Fruit fly (Drosophila melanogaster) whole organism, embryonic: ENCODE results near the gene CG8541.
A peak's percentile ranks its signal among the peaks of the same experiment; 100 is the strongest.

ENCODE experiments used
- Aef1 ChIP-seq: fragments of 200-800 bp; sonication (Bioruptor generic); IDR thresholded peaks from 3 replicates; pipeline ENCODE4 v1.3.6; 2022; ENCODE audit warnings: missing biosample characterization, missing genetic modification characterization
- Atf-2 ChIP-seq: fragments of 200-800 bp; sonication (Bioruptor generic); optimal IDR thresholded peaks from 2 replicates; lab custom pipeline; 2016; ENCODE audit warnings: missing biosample characterization, missing genetic modification characterization
- Blimp-1 ChIP-seq: fragments of 200-800 bp; sonication (Bioruptor generic); optimal IDR thresholded peaks from 3 replicates; lab custom pipeline; 2018; ENCODE audit warnings: missing biosample characterization, missing genetic modification characterization, mild to moderate bottlenecking, moderate library complexity, missing genetic modification reagents
- C15 ChIP-seq: fragments of 200-800 bp; sonication (Bioruptor generic); IDR thresholded peaks from 3 replicates; pipeline ENCODE4 v1.3.6; 2022; ENCODE audit warnings: missing biosample characterization, missing genetic modification characterization
- CG10979 ChIP-seq: fragments of 200-800 bp; sonication (Bioruptor generic); optimal IDR thresholded peaks from 2 replicates; lab custom pipeline; 2018; ENCODE audit warnings: missing biosample characterization, mild to moderate bottlenecking, missing genetic modification characterization, moderate library complexity
- CG11560 ChIP-seq: fragments of 200-800 bp; sonication (Bioruptor generic); IDR thresholded peaks from 3 replicates; pipeline ENCODE4 v1.3.6; 2022; ENCODE audit warnings: missing biosample characterization, missing genetic modification characterization
- CG11723 ChIP-seq: fragments of 200-800 bp; sonication (Bioruptor generic); optimal IDR thresholded peaks from 2 replicates; lab custom pipeline; 2017; ENCODE audit warnings: missing biosample characterization, mild to moderate bottlenecking, missing genetic modification characterization
- CG12104 ChIP-seq: fragments of 200-800 bp; sonication (Bioruptor generic); optimal IDR thresholded peaks from 3 replicates; lab custom pipeline; 2016; ENCODE audit warnings: missing biosample characterization, missing genetic modification characterization
- CG12236 ChIP-seq: fragments of 200-800 bp; sonication (Bioruptor generic); optimal IDR thresholded peaks from 2 replicates; lab custom pipeline; 2016; ENCODE audit warnings: missing biosample characterization, missing genetic modification characterization
- CG15073 ChIP-seq: fragments of 200-800 bp; sonication (Bioruptor generic); optimal IDR thresholded peaks from 2 replicates; lab custom pipeline; 2016; ENCODE audit warnings: missing biosample characterization, missing genetic modification characterization
- CG17328 ChIP-seq: fragments of 200-800 bp; sonication (Bioruptor generic); IDR thresholded peaks from 2 replicates; pipeline ENCODE4 v1.3.6; 2022; ENCODE audit warnings: missing biosample characterization, missing genetic modification characterization
- CG17361 ChIP-seq: fragments of 200-800 bp; sonication (Bioruptor generic); IDR thresholded peaks from 3 replicates; pipeline ENCODE4 v1.3.6; 2022; ENCODE audit warnings: missing biosample characterization, missing genetic modification characterization
- CG17802 ChIP-seq: fragments of 200-800 bp; sonication (Bioruptor generic); optimal IDR thresholded peaks from 2 replicates; lab custom pipeline; 2018; ENCODE audit warnings: missing biosample characterization, mild to moderate bottlenecking, missing genetic modification characterization, moderate library complexity
- CG18764 ChIP-seq: fragments of 200-800 bp; sonication (Bioruptor generic); optimal IDR thresholded peaks from 3 replicates; lab custom pipeline; 2016; ENCODE audit warnings: missing biosample characterization, missing genetic modification characterization
- CG2120 ChIP-seq: fragments of 200-800 bp; sonication (Bioruptor generic); optimal IDR thresholded peaks from 3 replicates; lab custom pipeline; 2016; ENCODE audit warnings: missing biosample characterization, missing genetic modification characterization
- CG2199 ChIP-seq: fragments of 200-800 bp; sonication (Bioruptor generic); IDR thresholded peaks from 3 replicates; pipeline ENCODE4 v1.3.6; 2022; ENCODE audit warnings: missing biosample characterization, missing genetic modification characterization
- CG3281 ChIP-seq: fragments of 200-800 bp; sonication (Bioruptor generic); optimal IDR thresholded peaks from 3 replicates; lab custom pipeline; 2017; ENCODE audit warnings: missing biosample characterization, mild to moderate bottlenecking, missing genetic modification characterization
- CG43689 ChIP-seq: fragments of 200-800 bp; sonication (Bioruptor generic); IDR thresholded peaks from 2 replicates; pipeline ENCODE4 v1.3.6; 2022; ENCODE audit warnings: missing biosample characterization, missing genetic modification characterization
- CG5180 ChIP-seq: fragments of 200-800 bp; sonication (Bioruptor generic); optimal IDR thresholded peaks from 3 replicates; lab custom pipeline; 2017; ENCODE audit warnings: missing biosample characterization, missing genetic modification characterization, mild to moderate bottlenecking, moderate library complexity, missing genetic modification reagents
- CG6689 ChIP-seq: fragments of 200-800 bp; sonication (Bioruptor generic); IDR thresholded peaks from 2 replicates; pipeline ENCODE4 v1.3.6; 2022; ENCODE audit warnings: missing biosample characterization, missing genetic modification characterization
- CG8290 ChIP-seq, 3 experiments: fragments of 200-800 bp; sonication (Bioruptor generic); optimal IDR thresholded peaks; 2 replicates each; lab custom pipeline; 2016 to 2019; ENCODE audit warnings: missing biosample characterization in 3 of 3, missing genetic modification characterization in 3 of 3, mild to moderate bottlenecking in 2 of 3, moderate library complexity in 1 of 3
- CG8478 ChIP-seq: fragments of >200 bp; optimal IDR thresholded peaks from 2 replicates; lab custom pipeline; 2018
- Chrac-16 ChIP-seq: fragments of 200-800 bp; sonication (Bioruptor generic); optimal IDR thresholded peaks from 3 replicates; lab custom pipeline; 2016; ENCODE audit warnings: missing biosample characterization, missing genetic modification characterization
- CrebB ChIP-seq: fragments of 200-800 bp; sonication (Bioruptor generic); optimal IDR thresholded peaks from 3 replicates; lab custom pipeline; 2018; ENCODE audit warnings: missing biosample characterization, mild to moderate bottlenecking, missing genetic modification characterization
- D ChIP-seq, 2 experiments: fragments of 200-800 bp in 1 of 2; fragments of >200 bp in 1 of 2; sonication (Bioruptor generic) in 1 of 2; optimal IDR thresholded peaks; 2 replicates in 1 of 2; 3 replicates in 1 of 2; lab custom pipeline; 2017; ENCODE audit warnings: mild to moderate bottlenecking in 1 of 2, missing biosample characterization in 1 of 2, missing genetic modification characterization in 1 of 2, missing genetic modification reagents in 1 of 2
- Dfd ChIP-seq, 2 experiments: fragments of >200 bp; optimal IDR thresholded peaks; 2 replicates each; lab custom pipeline; 2017; ENCODE audit warnings: missing biosample characterization in 2 of 2, missing genetic modification characterization in 2 of 2
- ERR ChIP-seq: fragments of 200-800 bp; sonication (Bioruptor generic); optimal IDR thresholded peaks from 2 replicates; lab custom pipeline; 2016; ENCODE audit warnings: missing biosample characterization, missing genetic modification characterization
- HLH54F ChIP-seq: fragments of 200-800 bp; sonication (Bioruptor generic); optimal IDR thresholded peaks from 3 replicates; lab custom pipeline; 2016; ENCODE audit warnings: missing biosample characterization, missing genetic modification characterization
- Lhr ChIP-seq: fragments of 200-800 bp; sonication (Bioruptor generic); optimal IDR thresholded peaks from 3 replicates; lab custom pipeline; 2017; ENCODE audit warnings: mild to moderate bottlenecking, missing biosample characterization, missing genetic modification reagents, missing genetic modification characterization
- MESR4 ChIP-seq: fragments of 200-800 bp; sonication (Bioruptor generic); optimal IDR thresholded peaks from 2 replicates; lab custom pipeline; 2018; ENCODE audit warnings: missing biosample characterization, mild to moderate bottlenecking, missing genetic modification characterization, moderate library complexity
- Max ChIP-seq: fragments of 200-800 bp; sonication (Bioruptor generic); optimal IDR thresholded peaks from 2 replicates; lab custom pipeline; 2016; ENCODE audit warnings: missing biosample characterization, mild to moderate bottlenecking, missing genetic modification characterization
- NFAT ChIP-seq: fragments of 200-800 bp; sonication (Bioruptor generic); IDR thresholded peaks from 2 replicates; pipeline ENCODE4 v1.3.6; 2022; ENCODE audit warnings: missing biosample characterization, missing genetic modification characterization
- Neu2 ChIP-seq: fragments of 200-800 bp; sonication (Bioruptor generic); optimal IDR thresholded peaks from 3 replicates; lab custom pipeline; 2016; ENCODE audit warnings: missing biosample characterization, missing genetic modification characterization, borderline replicate concordance
- NfI ChIP-seq: fragments of 200-800 bp; sonication (Bioruptor generic); optimal IDR thresholded peaks from 3 replicates; lab custom pipeline; 2018; ENCODE audit warnings: missing biosample characterization, mild to moderate bottlenecking, missing genetic modification characterization, moderate library complexity
- PHDP ChIP-seq: fragments of 200-800 bp; sonication (Bioruptor generic); optimal IDR thresholded peaks from 3 replicates; lab custom pipeline; 2018; ENCODE audit warnings: missing biosample characterization, mild to moderate bottlenecking, missing genetic modification characterization, moderate library complexity
- Spps ChIP-seq: fragments of 200-800 bp; sonication (Bioruptor generic); optimal IDR thresholded peaks from 2 replicates; lab custom pipeline; 2018; ENCODE audit warnings: missing biosample characterization, mild to moderate bottlenecking, missing genetic modification characterization
- YL-1 ChIP-seq: fragments of 200-800 bp; sonication (Bioruptor generic); optimal IDR thresholded peaks from 3 replicates; lab custom pipeline; 2017; ENCODE audit warnings: missing biosample characterization, mild to moderate bottlenecking, missing genetic modification characterization
- abd-A ChIP-seq: fragments of 200-800 bp; sonication (Bioruptor generic); optimal IDR thresholded peaks from 3 replicates; lab custom pipeline; 2019; ENCODE audit warnings: missing biosample characterization, mild to moderate bottlenecking, missing genetic modification characterization, moderate library complexity
- ap ChIP-seq: fragments of 200-800 bp; sonication (Bioruptor generic); IDR thresholded peaks from 2 replicates; pipeline ENCODE4 v1.3.6; 2022; ENCODE audit warnings: missing biosample characterization, missing genetic modification characterization
- gfzf ChIP-seq: fragments of 200-800 bp; sonication (Bioruptor generic); optimal IDR thresholded peaks from 2 replicates; lab custom pipeline; 2016; ENCODE audit warnings: missing biosample characterization, mild to moderate bottlenecking, missing genetic modification characterization, moderate library complexity
- gro ChIP-seq: fragments of 200-800 bp; sonication (Bioruptor generic); optimal IDR thresholded peaks from 2 replicates; lab custom pipeline; 2016; ENCODE audit warnings: missing biosample characterization, missing genetic modification characterization
- mam ChIP-seq: fragments of 200-800 bp; sonication (Bioruptor generic); optimal IDR thresholded peaks from 3 replicates; lab custom pipeline; 2016; ENCODE audit warnings: missing biosample characterization, missing genetic modification characterization
- otp ChIP-seq: fragments of 200-800 bp; sonication (Bioruptor generic); IDR thresholded peaks from 3 replicates; pipeline ENCODE4, ENCODE4 v1.3.6; 2022; ENCODE audit warnings: missing biosample characterization, missing genetic modification characterization
- pnt ChIP-seq: fragments of 200-800 bp; sonication (Bioruptor generic); optimal IDR thresholded peaks from 3 replicates; lab custom pipeline; 2016; ENCODE audit warnings: missing biosample characterization, missing genetic modification characterization
- repo ChIP-seq: fragments of 200-800 bp; sonication (Bioruptor generic); optimal IDR thresholded peaks from 2 replicates; lab custom pipeline; 2016; ENCODE audit warnings: missing biosample characterization, missing genetic modification characterization
- slbo ChIP-seq: fragments of 200-800 bp; sonication (Bioruptor generic); IDR thresholded peaks from 2 replicates; pipeline ENCODE4 v1.3.6; 2022; ENCODE audit warnings: missing biosample characterization, missing genetic modification characterization
- toy ChIP-seq: fragments of 200-800 bp; sonication (Bioruptor generic); IDR thresholded peaks from 2 replicates; pipeline ENCODE4 v1.3.6; 2022; ENCODE audit warnings: missing biosample characterization, missing genetic modification characterization
- z ChIP-seq: fragments of 200-800 bp; sonication (Bioruptor generic); IDR thresholded peaks from 3 replicates; pipeline ENCODE4 v1.3.6; 2022; ENCODE audit warnings: missing biosample characterization, missing genetic modification characterization

Gene CG8541

DNA sequence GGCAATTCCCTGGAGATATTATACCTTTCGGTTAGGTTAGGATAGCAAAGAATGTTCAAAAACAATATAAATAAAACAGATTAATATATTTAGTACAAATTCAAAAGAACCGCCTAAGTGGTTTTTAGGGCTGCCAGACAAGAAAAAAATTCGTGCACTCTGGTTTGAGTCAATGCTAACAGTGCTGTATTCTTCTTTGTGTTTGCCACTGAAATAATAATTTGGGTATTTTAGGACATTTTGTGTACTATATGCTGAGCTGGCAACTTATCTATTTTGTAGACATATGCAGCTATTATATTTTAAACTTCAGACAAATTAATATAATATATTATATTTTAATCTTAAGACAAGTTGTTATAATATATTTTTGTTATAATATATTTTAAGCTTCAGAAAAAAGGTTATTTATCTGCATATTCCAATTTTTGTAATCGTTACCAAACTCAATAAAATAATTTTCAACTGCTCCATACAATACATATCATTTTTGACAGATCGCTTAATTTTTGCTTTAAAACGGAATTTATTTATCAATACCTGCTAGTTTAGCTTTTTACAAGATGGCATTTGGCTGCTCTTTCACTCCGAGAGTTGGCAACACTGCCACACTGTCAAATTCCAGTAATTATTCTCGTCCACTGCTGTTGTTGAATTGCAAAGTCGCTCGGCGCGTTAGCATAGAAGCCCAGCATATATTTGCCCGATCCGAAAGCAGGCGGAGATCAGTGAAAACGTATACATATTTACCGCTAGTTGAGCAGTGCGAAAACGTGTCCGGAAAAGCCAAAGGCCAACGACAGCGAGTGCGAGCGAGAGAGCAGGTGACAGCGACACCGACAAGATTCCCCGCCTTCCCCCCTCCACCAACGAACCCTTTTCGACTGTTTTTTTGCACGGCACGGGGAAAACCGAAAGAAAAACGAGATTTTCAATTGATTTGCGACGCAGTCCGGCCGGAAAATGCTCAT, 39.3 kb downstream of the CG8541 start, which contains the start of gene CG7546 (continued):
- TF ChIP-seq CG11560 (tag; lab: Robert Waterston, UW) (no peak), Chrac-16 (GFP tag; lab: Kevin White, UChicago) (peak; percentile 10), CG12236 (GFP tag; lab: Kevin White, UChicago) (no peak), YL-1 (GFP tag; lab: Kevin White, UChicago) (peak; percentile 43), HLH54F (GFP tag; lab: Kevin White, UChicago) (peak; percentile 27), CG11723 (GFP tag; lab: Kevin White, UChicago) (no peak), mam (GFP tag; lab: Kevin White, UChicago) (peak; percentile 7), gfzf (peak; percentile 76), Dfd (GFP tag; optimal IDR thresholded peaks at IDR 0.05; lab: Kevin White, UChicago) (no peak), CG3281 (peak; percentile 28), CG17802 (tag; lab: Kevin White, UChicago) (no peak), CG6689 (GFP tag; lab: Robert Waterston, UW) (peak; percentile 50), Aef1 (GFP tag; lab: Robert Waterston, UW) (peak; percentile 29; the same call in 1 of the 3 replicates), CG2120 (GFP tag; lab: Kevin White, UChicago) (peak; percentile 63), repo (no peak), CG5180 (GFP tag; lab: Kevin White, UChicago) (no peak), Spps (tag; lab: Kevin White, UChicago) (no peak), Max (GFP tag; lab: Kevin White, UChicago) (no peak), Blimp-1 (GFP tag; lab: Kevin White, UChicago) (no peak), z (GFP tag; lab: Robert Waterston, UW) (no peak), D (optimal IDR thresholded peaks at IDR 0.05; lab: Kevin White, UChicago) (peak; percentile 9), D (GFP tag; optimal IDR thresholded peaks at IDR 0.05; lab: Kevin White, UChicago) (no peak), CG12104 (peak; percentile 50), NfI (GFP tag; lab: Kevin White, UChicago) (no peak), CG10979 (no peak), NFAT (GFP tag; lab: Robert Waterston, UW) (no peak; the same call in 1 of the 2 replicates), C15 (no peak), ERR (no peak), Atf-2 (GFP tag; lab: Kevin White, UChicago) (peak; percentile 35), Lhr (GFP tag; lab: Kevin White, UChicago) (peak; percentile 63), gro (no peak), pnt (GFP tag; lab: Kevin White, UChicago) (no peak), PHDP (tag; lab: Kevin White, UChicago) (no peak), CG18764 (GFP tag; lab: Kevin White, UChicago) (no peak), Neu2 (GFP tag; lab: Kevin White, UChicago) (no peak), MESR4 (GFP tag; lab: Kevin White, UChicago) (peak; percentile 97), abd-A (no peak), CG8478 (lab: Kevin White, UChicago) (no peak), CG2199 (GFP tag; lab: Robert Waterston, UW) (no peak), CG43689 (GFP tag; lab: Robert Waterston, UW) (no peak), otp (GFP tag; lab: Robert Waterston, UW) (no peak), CG17361 (no peak; the same call in 2 of the 3 replicates), slbo (GFP tag; lab: Robert Waterston, UW) (peak; percentile 69), ap (0 out of 2 replicates have a peak, but pooled peaks have one; percentile 13), CG15073 (GFP tag; lab: Kevin White, UChicago) (no peak), CG8290 (GFP tag; optimal IDR thresholded peaks at IDR 0.05; lab: Kevin White, UChicago) (peak; percentile 42), CG8290 (tag; optimal IDR thresholded peaks at IDR 0.05; lab: Kevin White, UChicago) (no peak), CrebB (tag; lab: Kevin White, UChicago) (no peak), CG17328 (GFP tag; lab: Robert Waterston, UW) (no peak), toy (GFP tag; lab: Robert Waterston, UW) (no peak)
